Worm (Caenorhabditis elegans) whole organism, L4 larva: ENCODE results near the gene W02A2.9.

ENCODE experiments used
- D1046.2 ChIP-seq: fragments of 200-800 bp; sonication (Bioruptor generic); IDR thresholded peaks from 2 replicates; pipeline ENCODE4 v1.3.6; 2022; ENCODE audit warnings: missing genetic modification characterization, missing compliant biosample characterization
- F26F4.8 ChIP-seq: fragments of 200-800 bp; sonication (Bioruptor generic); conservative IDR thresholded peaks from 2 replicates; pipeline ENCODE4 v1.3.6; 2022; ENCODE audit warnings: missing genetic modification characterization, missing compliant biosample characterization
- F37D6.2 ChIP-seq: sonication (generic microtip); optimal IDR thresholded peaks from 2 replicates; lab custom pipeline; 2016; ENCODE audit warnings: mild to moderate bottlenecking, missing genetic modification characterization, missing compliant biosample characterization
- F44E2.7 ChIP-seq: fragments of 200-800 bp; sonication (Bioruptor generic); IDR thresholded peaks from 2 replicates; pipeline ENCODE4 v2.1.2; 2022; ENCODE audit warnings: missing genetic modification characterization, missing compliant biosample characterization
- T20F7.1 ChIP-seq: fragments of 200-800 bp; sonication (Bioruptor generic); optimal IDR thresholded peaks from 2 replicates; lab custom pipeline; 2018; ENCODE audit warnings: mild to moderate bottlenecking, missing genetic modification characterization, missing compliant biosample characterization
- T26A8.4 ChIP-seq: fragments of 200-800 bp; sonication (Bioruptor generic); IDR thresholded peaks from 2 replicates; pipeline ENCODE4 v1.3.6; 2022; ENCODE audit warnings: missing genetic modification characterization, missing compliant biosample characterization
- Y105C5A.15 ChIP-seq: fragments of 200-800 bp; sonication (Bioruptor generic); IDR thresholded peaks from 2 replicates; pipeline ENCODE4 v1.3.6; 2022; ENCODE audit warnings: missing genetic modification characterization, missing compliant biosample characterization
- Y48G9A.11 ChIP-seq: fragments of 200-800 bp; sonication (Bioruptor generic); IDR thresholded peaks from 2 replicates; pipeline ENCODE4 v1.3.6; 2022; ENCODE audit warnings: missing genetic modification reagents, missing genetic modification characterization, missing compliant biosample characterization
- Y5F2A.4 ChIP-seq: fragments of 200-800 bp; sonication (Bioruptor generic); optimal IDR thresholded peaks from 2 replicates; lab custom pipeline; 2018; ENCODE audit warnings: mild to moderate bottlenecking, missing genetic modification characterization, missing compliant biosample characterization
- Y75B8A.6 ChIP-seq: fragments of 200-800 bp; sonication (Bioruptor generic); IDR thresholded peaks from 2 replicates; pipeline ENCODE4 v1.3.6; 2022; ENCODE audit warnings: missing genetic modification reagents, missing genetic modification characterization, missing compliant biosample characterization
- attf-4 ChIP-seq: sonication (generic microtip); optimal IDR thresholded peaks from 3 replicates; lab custom pipeline; 2017; ENCODE audit warnings: missing biosample characterization, missing genetic modification characterization
- ceh-44 ChIP-seq: fragments of 200-800 bp; sonication (Bioruptor generic); IDR thresholded peaks from 2 replicates; pipeline ENCODE4 v1.3.6; 2022; ENCODE audit warnings: missing genetic modification reagents, missing genetic modification characterization, missing compliant biosample characterization
- ceh-82 ChIP-seq: sonication (generic microtip); optimal IDR thresholded peaks from 2 replicates; lab custom pipeline; 2017; ENCODE audit warnings: missing biosample characterization, missing genetic modification characterization
- cey-2 ChIP-seq: sonication (generic microtip); optimal IDR thresholded peaks from 3 replicates; lab custom pipeline; 2017; ENCODE audit warnings: missing genetic modification characterization, mild to moderate bottlenecking, missing compliant biosample characterization, antibody characterized with exemption, borderline replicate concordance; ENCODE audit not compliant: insufficient read depth
- dmd-6 ChIP-seq: fragments of 200-800 bp; sonication (Bioruptor generic); IDR thresholded peaks from 2 replicates; pipeline ENCODE4 v1.3.6; 2022; ENCODE audit warnings: missing genetic modification reagents, missing genetic modification characterization, missing compliant biosample characterization
- dmd-9 ChIP-seq: fragments of 200-800 bp; sonication (Bioruptor generic); IDR thresholded peaks from 2 replicates; pipeline ENCODE4 v1.3.6; 2022; ENCODE audit warnings: missing genetic modification reagents, missing genetic modification characterization, missing compliant biosample characterization
- dpl-1 ChIP-seq: fragments of 150-350 bp; optimal IDR thresholded peaks from 2 replicates; lab custom pipeline; 2014; ENCODE audit warnings: missing biosample characterization, missing genetic modification reagents, missing genetic modification characterization
- dve-1 ChIP-seq: sonication (generic microtip); optimal IDR thresholded peaks from 2 replicates; lab custom pipeline; 2017; ENCODE audit warnings: antibody characterized with exemption, mild to moderate bottlenecking, missing genetic modification characterization, missing compliant biosample characterization; ENCODE audit not compliant: insufficient read depth
- fkh-10 ChIP-seq: fragments of 150-350 bp; optimal IDR thresholded peaks from 2 replicates; lab custom pipeline; 2014; ENCODE audit warnings: missing biosample characterization, missing genetic modification reagents, missing genetic modification characterization
- fos-1 ChIP-seq: fragments of 150-350 bp; optimal IDR thresholded peaks from 2 replicates; lab custom pipeline; 2014; ENCODE audit warnings: missing biosample characterization, missing genetic modification characterization
- gei-8 ChIP-seq: fragments of 200-800 bp; sonication (Bioruptor generic); optimal IDR thresholded peaks from 2 replicates; lab custom pipeline; 2018; ENCODE audit warnings: mild to moderate bottlenecking, missing genetic modification characterization, missing compliant biosample characterization
- hlh-30 ChIP-seq: sonication (generic microtip); optimal IDR thresholded peaks from 2 replicates; lab custom pipeline; 2017; ENCODE audit warnings: antibody characterized with exemption, mild to moderate bottlenecking, missing genetic modification characterization, missing compliant biosample characterization; ENCODE audit not compliant: insufficient read depth
- hmg-1.1 ChIP-seq: fragments of 200-800 bp; sonication (Bioruptor generic); IDR thresholded peaks from 2 replicates; pipeline ENCODE4 v1.3.6; 2022; ENCODE audit warnings: missing genetic modification reagents, missing genetic modification characterization, missing compliant biosample characterization
- lin-15B ChIP-seq: fragments of 150-350 bp; sonication (generic microtip); optimal IDR thresholded peaks from 3 replicates; lab custom pipeline; 2014; ENCODE audit warnings: missing biosample characterization, missing genetic modification characterization
- lin-29 ChIP-seq: fragments of 200-800 bp; sonication (Bioruptor generic); IDR thresholded peaks from 2 replicates; pipeline ENCODE4 v1.3.6; 2022; ENCODE audit warnings: missing genetic modification reagents, missing genetic modification characterization, missing compliant biosample characterization
- lin-38 ChIP-seq: fragments of 200-800 bp; sonication (Bioruptor generic); IDR thresholded peaks from 2 replicates; pipeline ENCODE4 v1.3.6; 2022; ENCODE audit warnings: missing genetic modification reagents, missing genetic modification characterization, missing compliant biosample characterization
- madf-5 ChIP-seq, 2 experiments: fragments of 200-800 bp; sonication (Bioruptor generic); IDR thresholded peaks; 2 replicates each; pipeline ENCODE4 v1.3.6; 2022; ENCODE audit warnings: missing compliant biosample characterization in 2 of 2, missing genetic modification characterization in 2 of 2
- mdl-1 ChIP-seq, 2 experiments: fragments of 150-350 bp in 1 of 2; sonication (generic microtip) in 1 of 2; optimal IDR thresholded peaks; 2 replicates each; lab custom pipeline; 2014 to 2017; ENCODE audit warnings: missing biosample characterization in 2 of 2, missing genetic modification characterization in 2 of 2
- mep-1 ChIP-seq: fragments of 150-350 bp; sonication (generic microtip); optimal IDR thresholded peaks from 3 replicates; lab custom pipeline; 2014; ENCODE audit warnings: missing biosample characterization, missing genetic modification characterization
- mxl-2 ChIP-seq: fragments of 200-800 bp; sonication (Bioruptor generic); conservative IDR thresholded peaks from 2 replicates; pipeline ENCODE4 v1.3.6; 2022; ENCODE audit warnings: missing genetic modification reagents, missing genetic modification characterization, missing compliant biosample characterization
- mxl-3 ChIP-seq: fragments of 200-800 bp; sonication (Bioruptor generic); optimal IDR thresholded peaks from 2 replicates; lab custom pipeline; 2018; ENCODE audit warnings: mild to moderate bottlenecking, missing genetic modification characterization, missing compliant biosample characterization
- nhr-10 ChIP-seq: fragments of 150-350 bp; optimal IDR thresholded peaks from 2 replicates; lab custom pipeline; 2014; ENCODE audit warnings: missing biosample characterization, missing genetic modification characterization
- nhr-111 ChIP-seq: fragments of 200-800 bp; sonication (Bioruptor generic); optimal IDR thresholded peaks from 2 replicates; lab custom pipeline; 2018; ENCODE audit warnings: mild to moderate bottlenecking, missing genetic modification characterization, missing compliant biosample characterization
- nhr-237 ChIP-seq: sonication (generic microtip); optimal IDR thresholded peaks from 2 replicates; lab custom pipeline; 2017; ENCODE audit warnings: missing biosample characterization, missing genetic modification characterization
- nhr-28 ChIP-seq: fragments of 150-350 bp; optimal IDR thresholded peaks from 2 replicates; lab custom pipeline; 2014; ENCODE audit warnings: missing biosample characterization, missing genetic modification characterization
- nhr-42 ChIP-seq: fragments of 200-800 bp; sonication (Bioruptor generic); IDR thresholded peaks from 2 replicates; pipeline ENCODE4 v1.3.6; 2022; ENCODE audit warnings: missing genetic modification characterization, missing compliant biosample characterization
- nhr-48 ChIP-seq: sonication (generic microtip); optimal IDR thresholded peaks from 2 replicates; lab custom pipeline; 2016; ENCODE audit warnings: mild to moderate bottlenecking, missing genetic modification characterization, missing compliant biosample characterization
- nhr-6 ChIP-seq: fragments of 150-350 bp; optimal IDR thresholded peaks from 2 replicates; lab custom pipeline; 2014; ENCODE audit warnings: missing biosample characterization, missing genetic modification characterization
- nhr-76 ChIP-seq: fragments of 150-350 bp; optimal IDR thresholded peaks from 2 replicates; lab custom pipeline; 2014; ENCODE audit warnings: missing biosample characterization, missing genetic modification characterization
- nhr-77 ChIP-seq: fragments of 150-350 bp; optimal IDR thresholded peaks from 2 replicates; lab custom pipeline; 2014; ENCODE audit warnings: missing biosample characterization, missing genetic modification characterization
- pha-4 ChIP-seq, 2 experiments: fragments of 150-350 bp in 1 of 2; fragments of 200-800 bp in 1 of 2; sonication (Bioruptor generic) in 1 of 2; IDR thresholded peaks in 1 of 2; optimal IDR thresholded peaks in 1 of 2; 2 replicates each; pipeline versions ENCODE4 v1.3.6 to Lab custom; 2014 to 2022; ENCODE audit warnings: missing genetic modification characterization in 2 of 2, missing genetic modification reagents in 2 of 2, missing biosample characterization in 1 of 2, missing compliant biosample characterization in 1 of 2
- pqm-1 ChIP-seq: sonication (generic microtip); optimal IDR thresholded peaks from 2 replicates; lab custom pipeline; 2017; ENCODE audit warnings: missing biosample characterization, missing genetic modification characterization
- saeg-2 ChIP-seq: fragments of 200-800 bp; sonication (Bioruptor generic); IDR thresholded peaks from 2 replicates; pipeline ENCODE4 v1.3.6; 2022; ENCODE audit warnings: missing genetic modification reagents, missing genetic modification characterization, missing compliant biosample characterization
- set-16 ChIP-seq: fragments of 200-800 bp; sonication (Bioruptor generic); IDR thresholded peaks from 2 replicates; pipeline ENCODE4 v1.3.6; 2022; ENCODE audit warnings: missing genetic modification reagents, missing genetic modification characterization, missing compliant biosample characterization
- snpc-1.2 ChIP-seq: fragments of 200-800 bp; sonication (Bioruptor generic); IDR thresholded peaks from 2 replicates; pipeline ENCODE4 v1.3.6; 2022; ENCODE audit warnings: missing genetic modification reagents, missing genetic modification characterization, missing compliant biosample characterization
- snpc-4 ChIP-seq: fragments of 150-350 bp; optimal IDR thresholded peaks from 2 replicates; lab custom pipeline; 2014; ENCODE audit warnings: missing biosample characterization, missing genetic modification characterization
- spr-1 ChIP-seq: sonication (generic microtip); optimal IDR thresholded peaks from 2 replicates; lab custom pipeline; 2016; ENCODE audit warnings: mild to moderate bottlenecking, missing genetic modification characterization, missing compliant biosample characterization
- unc-130 ChIP-seq: sonication (generic microtip); optimal IDR thresholded peaks from 2 replicates; lab custom pipeline; 2016; ENCODE audit warnings: missing genetic modification reagents, missing genetic modification characterization, missing compliant biosample characterization
- unc-39 ChIP-seq: sonication (generic microtip); optimal IDR thresholded peaks from 2 replicates; lab custom pipeline; 2017; ENCODE audit warnings: missing biosample characterization, missing genetic modification characterization
- zfp-2 ChIP-seq: sonication (generic microtip); optimal IDR thresholded peaks from 2 replicates; lab custom pipeline; 2016; ENCODE audit warnings: mild to moderate bottlenecking, missing genetic modification characterization, missing compliant biosample characterization
- ztf-11 ChIP-seq: fragments of 150-350 bp; optimal IDR thresholded peaks from 2 replicates; lab custom pipeline; 2014; ENCODE audit warnings: missing biosample characterization, missing genetic modification characterization
- ztf-7 ChIP-seq: fragments of 150-350 bp; optimal IDR thresholded peaks from 2 replicates; lab custom pipeline; 2014; ENCODE audit warnings: missing biosample characterization, missing genetic modification characterization

W02A2.9 gene

ce11 chrIV:13393246-13393716, 45.8 kb downstream of the W02A2.9 start:
- TF ChIP-seq dve-1 (peak; percentile 52), hlh-30 (peak; percentile 75), snpc-1.2 (no peak), lin-15B (no peak), F44E2.7 (GFP tag; lab: Robert Waterston, UW) (no peak), F37D6.2 (tag; lab: Kevin White, UChicago) (no peak), Y48G9A.11 (GFP tag; lab: Robert Waterston, UW) (peak; percentile 22; the same call in 1 of the 2 replicates), nhr-28 (peak; percentile 68), ztf-7 (tag; lab: Kevin White, UChicago) (peak; percentile 22), nhr-76 (no peak), nhr-10 (tag; lab: Kevin White, UChicago) (peak; percentile 87), lin-29 (GFP tag; lab: Robert Waterston, UW) (no peak), Y105C5A.15 (GFP tag; lab: Robert Waterston, UW) (no peak), snpc-4 (tag; lab: Kevin White, UChicago) (no peak), gei-8 (GFP tag; lab: Kevin White, UChicago) (peak; percentile 46), fos-1 (tag; lab: Kevin White, UChicago) (no peak), Y5F2A.4 (GFP tag; lab: Kevin White, UChicago) (no peak), madf-5 (GFP tag; IDR thresholded peaks at IDR 0.05; lab: Robert Waterston, UW) (no peak), mxl-2 (no peak), nhr-77 (tag; lab: Kevin White, UChicago) (peak; percentile 21), dmd-6 (GFP tag; lab: Robert Waterston, UW) (peak; percentile 86), D1046.2 (GFP tag; lab: Robert Waterston, UW) (no peak), mdl-1 (tag; optimal IDR thresholded peaks at IDR 0.05; lab: Kevin White, UChicago) (peak in 1 of 2 experiments; percentile 75), nhr-237 (tag; lab: Kevin White, UChicago) (no peak), nhr-111 (no peak), pqm-1 (tag; lab: Kevin White, UChicago) (peak; percentile 31), ceh-82 (tag; lab: Kevin White, UChicago) (no peak), ceh-44 (GFP tag; lab: Robert Waterston, UW) (no peak), T26A8.4 (no peak), nhr-6 (tag; lab: Kevin White, UChicago) (peak; percentile 34), F26F4.8 (no peak), saeg-2 (GFP tag; lab: Robert Waterston, UW) (no peak), dmd-9 (GFP tag; lab: Robert Waterston, UW) (no peak), lin-38 (GFP tag; lab: Robert Waterston, UW) (no peak), attf-4 (tag; lab: Kevin White, UChicago) (no peak), unc-130 (GFP tag; lab: Kevin White, UChicago) (no peak), spr-1 (tag; lab: Kevin White, UChicago) (no peak), mep-1 (peak; percentile 5), Y75B8A.6 (GFP tag; lab: Robert Waterston, UW) (0 out of 2 replicates have a peak, but pooled peaks have one; percentile 57), zfp-2 (no peak), nhr-48 (tag; lab: Kevin White, UChicago) (peak; percentile 81), set-16 (GFP tag; lab: Robert Waterston, UW) (no peak), ztf-11 (no peak), hmg-1.1 (GFP tag; lab: Robert Waterston, UW) (no peak), nhr-42 (GFP tag; lab: Robert Waterston, UW) (no peak), dpl-1 (GFP tag; lab: Kevin White, UChicago) (no peak), cey-2 (tag; lab: Kevin White, UChicago) (peak; percentile 1), pha-4 (GFP tag; IDR thresholded peaks at IDR 0.05; lab: Robert Waterston, UW) (no peak; the same call in 1 of the 2 replicates), pha-4 (tag; optimal IDR thresholded peaks at IDR 0.05; lab: Kevin White, UChicago) (no peak), T20F7.1 (GFP tag; lab: Kevin White, UChicago) (peak; percentile 51), mxl-3 (GFP tag; lab: Kevin White, UChicago) (peak; percentile 21), unc-39 (tag; lab: Kevin White, UChicago) (no peak), fkh-10 (no peak)
